Fruit fly (Drosophila melanogaster): ENCODE data around the gene Tsp3A.

The Tsp3A gene

dm6 chrX:2646022-2646761 lies 26.7 kb upstream of the Tsp3A start (continued):
- TF ChIP-seq CG43689 (GFP tag; IDR thresholded peaks at IDR 0.05) (peak; percentile 89), mirr (GFP tag; optimal IDR thresholded peaks at IDR 0.05) (peak; percentile 95), CG6791 (GFP tag; IDR thresholded peaks at IDR 0.05; ENCODE audit: partially characterized antibody) (peak; percentile 67; the same call in 2 of the 3 replicates), esg (GFP tag; conservative IDR thresholded peaks at IDR 0.05) (peak; percentile 96), CG6272 (GFP tag; IDR thresholded peaks at IDR 0.05) (peak; percentile 91), CG42726 (GFP tag; IDR thresholded peaks at IDR 0.05; ENCODE audit: partially characterized antibody) (peak; percentile 22; the same call in 1 of the 2 replicates), cad (GFP tag; optimal IDR thresholded peaks at IDR 0.05) (no peak), Med (GFP tag) (peak; percentile 99), Neu2 (GFP tag; optimal IDR thresholded peaks at IDR 0.05; ENCODE audit: borderline replicate concordance) (peak; percentile 82), sim (GFP tag; IDR thresholded peaks at IDR 0.05) (peak; percentile 70; the same call in 1 of the 2 replicates), chn (GFP tag; optimal IDR thresholded peaks at IDR 0.05) (peak; percentile 96), corto (GFP tag; optimal IDR thresholded peaks at IDR 0.05) (peak; percentile 92), CG10321 (GFP tag; IDR thresholded peaks at IDR 0.05) (peak; percentile 75; the same call in 1 of the 2 replicates), CG8290 (GFP tag; optimal IDR thresholded peaks at IDR 0.05) (peak; percentile 90), CG8290 (tag; optimal IDR thresholded peaks at IDR 0.05) (peak; percentile 89 to 99), Poxn (GFP tag; IDR thresholded peaks at IDR 0.05) (peak; percentile 88), CG12155 (GFP tag; optimal IDR thresholded peaks at IDR 0.05) (peak; percentile 95), fru (optimal IDR thresholded peaks at IDR 0.05) (no peak), Rfx (GFP tag; IDR thresholded peaks at IDR 0.05) (peak; percentile 97), CG15601 (tag; optimal IDR thresholded peaks at IDR 0.05) (peak; percentile 97), Ada2b (GFP tag; IDR thresholded peaks at IDR 0.05) (peak; percentile 95), ab (GFP tag; optimal IDR thresholded peaks at IDR 0.05) (peak; percentile 95), ems (GFP tag; optimal IDR thresholded peaks at IDR 0.05) (peak; percentile 97), CG6765 (GFP tag; optimal IDR thresholded peaks at IDR 0.05) (peak; percentile 94), CG17186 (GFP tag; optimal IDR thresholded peaks at IDR 0.05) (peak; percentile 84), CG18599 (GFP tag; optimal IDR thresholded peaks at IDR 0.05) (peak; percentile 98), CG3838 (GFP tag; optimal IDR thresholded peaks at IDR 0.05) (peak; percentile 85), CG14710 (tag; optimal IDR thresholded peaks at IDR 0.05) (peak; percentile 91), Bgb (GFP tag; IDR thresholded peaks at IDR 0.05; ENCODE audit: partially characterized antibody) (peak; percentile 82), CG17612 (GFP tag; IDR thresholded peaks at IDR 0.05) (peak; percentile 89), CG16863 (GFP tag; optimal IDR thresholded peaks at IDR 0.05) (peak; percentile 97), Ets65A (GFP tag) (peak; percentile 99), CG7745 (tag; optimal IDR thresholded peaks at IDR 0.05) (peak; percentile 71), CG30431 (GFP tag; optimal IDR thresholded peaks at IDR 0.05) (peak; percentile 93), luna (GFP tag; optimal IDR thresholded peaks at IDR 0.05) (peak; percentile 90), mam (GFP tag; optimal IDR thresholded peaks at IDR 0.05) (peak; percentile 97), CG5180 (GFP tag; optimal IDR thresholded peaks at IDR 0.05) (peak; percentile 90), CG10209 (GFP tag; optimal IDR thresholded peaks at IDR 0.05) (peak; percentile 97), crp (GFP tag; optimal IDR thresholded peaks at IDR 0.05) (peak in 1 of 2 experiments; percentile 71), Fer1 (GFP tag; optimal IDR thresholded peaks at IDR 0.05) (peak; percentile 98), CG3726 (GFP tag; IDR thresholded peaks at IDR 0.05) (peak; percentile 87), CG1647 (GFP tag; optimal IDR thresholded peaks at IDR 0.05) (peak; percentile 93), CG10462 (GFP tag; optimal IDR thresholded peaks at IDR 0.05) (peak; percentile 93), CG1024 (GFP tag; IDR thresholded peaks at IDR 0.05) (peak; percentile 84), CkIIα-i1 (GFP tag; IDR thresholded peaks at IDR 0.05) (peak; percentile 69), fd64A (GFP tag; optimal IDR thresholded peaks at IDR 0.05) (peak; percentile 88), pb (GFP tag; optimal IDR thresholded peaks at IDR 0.05) (peak; percentile 94), Camta (GFP tag; optimal IDR thresholded peaks at IDR 0.05) (peak; percentile 93), HLHmδ (GFP tag; optimal IDR thresholded peaks at IDR 0.05) (peak; percentile 65), CG1529 (GFP tag; optimal IDR thresholded peaks at IDR 0.05) (peak; percentile 96)
